Fruit fly (Drosophila melanogaster) Kc167 (cell line): ENCODE measurements around the gene CG15818.

Experiments
- Sin3A ChIP-seq: fragments of >200 bp; optimal IDR thresholded peaks from 2 replicates; lab custom pipeline; 2018; ENCODE audit warnings: missing external identifiers
- h ChIP-seq: fragments of >200 bp; optimal IDR thresholded peaks from 3 replicates; lab custom pipeline; 2018; ENCODE audit warnings: missing external identifiers
- insv ChIP-seq: fragments of >200 bp; optimal IDR thresholded peaks from 3 replicates; lab custom pipeline; 2018; ENCODE audit warnings: missing external identifiers
- psq ChIP-seq: fragments of >200 bp; optimal IDR thresholded peaks from 2 replicates; lab custom pipeline; 2017; ENCODE audit warnings: missing external identifiers
- ttk ChIP-seq: sonication (Bioruptor generic); optimal IDR thresholded peaks from 2 replicates; lab custom pipeline; 2017; ENCODE audit warnings: missing external identifiers

- TF ChIP-seq Sin3A (lab: Kevin White, UChicago), result no peak
- no peak for TF ChIP-seq psq (lab: Kevin White, UChicago)
- TF ChIP-seq ttk, result no peak
- no peak for TF ChIP-seq h (lab: Kevin White, UChicago)
- no peak for TF ChIP-seq insv (lab: Kevin White, UChicago)
Observed at dm6 chr2L:7409602-7410001, 1.1 kb upstream of the CG15818 start, which contains the start of gene CG5181.
